Fruit fly (Drosophila melanogaster) whole organism, prepupa: ENCODE measurements around the gene Pino.

Source experiments
- Blimp-1 ChIP-seq: fragments of 200-800 bp; sonication (Bioruptor generic); optimal IDR thresholded peaks from 3 replicates; lab custom pipeline; 2017; ENCODE audit warnings: missing biosample characterization, missing genetic modification characterization, mild to moderate bottlenecking, moderate library complexity, missing genetic modification reagents
- CG10631 ChIP-seq: fragments of 200-800 bp; sonication (Bioruptor generic); optimal IDR thresholded peaks from 2 replicates; lab custom pipeline; 2016; ENCODE audit warnings: missing biosample characterization, missing genetic modification characterization
- CG11294 ChIP-seq: fragments of 200-800 bp; sonication (Bioruptor generic); IDR thresholded peaks from 2 replicates; pipeline ENCODE4 v1.3.6; 2022; ENCODE audit warnings: missing biosample characterization, missing genetic modification characterization
- CG11902 ChIP-seq: fragments of 200-800 bp; sonication (Bioruptor generic); optimal IDR thresholded peaks from 3 replicates; lab custom pipeline; 2016; ENCODE audit warnings: missing biosample characterization, missing genetic modification characterization
- CG16779 ChIP-seq: fragments of 200-800 bp; sonication (Bioruptor generic); optimal IDR thresholded peaks from 3 replicates; lab custom pipeline; 2017; ENCODE audit warnings: missing biosample characterization, mild to moderate bottlenecking, missing genetic modification characterization
- CG3032 ChIP-seq: fragments of 200-800 bp; optimal IDR thresholded peaks from 2 replicates; lab custom pipeline; 2019; ENCODE audit warnings: missing biosample characterization, mild to moderate bottlenecking, missing genetic modification characterization, moderate library complexity
- CG31627 ChIP-seq: fragments of 200-800 bp; sonication (Bioruptor generic); optimal IDR thresholded peaks from 3 replicates; lab custom pipeline; 2016; ENCODE audit warnings: missing biosample characterization, missing genetic modification characterization
- CG3919 ChIP-seq: fragments of 200-800 bp; sonication (Bioruptor generic); optimal IDR thresholded peaks from 3 replicates; lab custom pipeline; 2016; ENCODE audit warnings: missing biosample characterization, missing genetic modification characterization
- CG4318 ChIP-seq: fragments of 200-800 bp; sonication (Bioruptor generic); optimal IDR thresholded peaks from 3 replicates; lab custom pipeline; 2017; ENCODE audit warnings: missing biosample characterization, mild to moderate bottlenecking, missing genetic modification characterization
- CG6163 ChIP-seq: fragments of 200-800 bp; sonication (Bioruptor generic); IDR thresholded peaks from 3 replicates; pipeline ENCODE4 v1.3.6; 2022; ENCODE audit warnings: missing biosample characterization, missing genetic modification characterization
- CG6276 ChIP-seq: fragments of 200-800 bp; sonication (Bioruptor generic); optimal IDR thresholded peaks from 2 replicates; lab custom pipeline; 2017; ENCODE audit warnings: missing biosample characterization, mild to moderate bottlenecking, missing genetic modification characterization
- CG6792 ChIP-seq: fragments of 200-800 bp; sonication (Bioruptor generic); optimal IDR thresholded peaks from 3 replicates; lab custom pipeline; 2016; ENCODE audit warnings: missing biosample characterization, missing genetic modification characterization
- CG6808 ChIP-seq: fragments of 200-800 bp; sonication (Bioruptor generic); optimal IDR thresholded peaks from 3 replicates; lab custom pipeline; 2017; ENCODE audit warnings: missing biosample characterization, missing genetic modification characterization, mild to moderate bottlenecking, moderate library complexity, missing genetic modification reagents
- CG6854 ChIP-seq: fragments of 200-800 bp; sonication (Bioruptor generic); optimal IDR thresholded peaks from 2 replicates; lab custom pipeline; 2017; ENCODE audit warnings: missing biosample characterization, mild to moderate bottlenecking, missing genetic modification characterization
- CG7368 ChIP-seq: fragments of 200-800 bp; sonication (Bioruptor generic); optimal IDR thresholded peaks from 3 replicates; lab custom pipeline; 2016; ENCODE audit warnings: missing biosample characterization, missing genetic modification characterization
- CG8119 ChIP-seq: fragments of 200-800 bp; sonication (Bioruptor generic); IDR thresholded peaks from 3 replicates; pipeline ENCODE4 v1.3.6; 2022; ENCODE audit warnings: missing biosample characterization, missing genetic modification characterization
- CG8319 ChIP-seq: fragments of 200-800 bp; sonication (Bioruptor generic); optimal IDR thresholded peaks from 3 replicates; lab custom pipeline; 2016; ENCODE audit warnings: missing biosample characterization, missing genetic modification characterization
- CG8632 ChIP-seq: fragments of 200-800 bp; sonication (Bioruptor generic); optimal IDR thresholded peaks from 3 replicates; lab custom pipeline; 2016; ENCODE audit warnings: missing biosample characterization, missing genetic modification characterization
- Eip75B ChIP-seq: fragments of 200-800 bp; sonication (Bioruptor generic); optimal IDR thresholded peaks from 3 replicates; lab custom pipeline; 2016; ENCODE audit warnings: missing biosample characterization, missing genetic modification characterization
- Eip78C ChIP-seq: fragments of 200-800 bp; sonication (Bioruptor generic); peaks from one replicate; lab custom pipeline; 2016; ENCODE audit warnings: missing biosample characterization, missing genetic modification characterization
- Eip93F ChIP-seq: fragments of 200-800 bp; sonication (Bioruptor generic); optimal IDR thresholded peaks from 2 replicates; lab custom pipeline; 2016; ENCODE audit warnings: missing biosample characterization, mild to moderate bottlenecking, missing genetic modification characterization
- Ets21C ChIP-seq: fragments of 200-800 bp; sonication (Bioruptor generic); optimal IDR thresholded peaks from 3 replicates; lab custom pipeline; 2016; ENCODE audit warnings: missing biosample characterization, missing genetic modification characterization
- Ets96B ChIP-seq: fragments of 200-800 bp; optimal IDR thresholded peaks from 2 replicates; lab custom pipeline; 2019; ENCODE audit warnings: missing biosample characterization, mild to moderate bottlenecking, missing genetic modification characterization, moderate library complexity
- Gug ChIP-seq: fragments of 200-800 bp; sonication (Bioruptor generic); IDR thresholded peaks from 2 replicates; pipeline ENCODE4 v1.3.6; 2022; ENCODE audit warnings: missing biosample characterization, missing genetic modification characterization
- Hr38 ChIP-seq: sonication (Bioruptor generic); optimal IDR thresholded peaks from 2 replicates; lab custom pipeline; 2016; ENCODE audit warnings: missing biosample characterization, missing genetic modification characterization
- Hr39 ChIP-seq: fragments of 200-800 bp; sonication (Bioruptor generic); optimal IDR thresholded peaks from 2 replicates; lab custom pipeline; 2016; ENCODE audit warnings: missing biosample characterization, missing genetic modification characterization
- Hr4 ChIP-seq: fragments of 200-800 bp; sonication (Bioruptor generic); optimal IDR thresholded peaks from 3 replicates; lab custom pipeline; 2016; ENCODE audit warnings: missing biosample characterization, missing genetic modification characterization
- Lpt ChIP-seq: fragments of 200-800 bp; sonication (Bioruptor generic); optimal IDR thresholded peaks from 3 replicates; lab custom pipeline; 2016; ENCODE audit warnings: missing biosample characterization, missing genetic modification characterization
- Met ChIP-seq: fragments of 200-800 bp; sonication (Bioruptor generic); optimal IDR thresholded peaks from 3 replicates; lab custom pipeline; 2016; ENCODE audit warnings: missing biosample characterization, missing genetic modification characterization
- OdsH ChIP-seq: fragments of 200-800 bp; sonication (Bioruptor generic); optimal IDR thresholded peaks from 3 replicates; lab custom pipeline; 2016; ENCODE audit warnings: missing biosample characterization, missing genetic modification characterization
- Smox ChIP-seq: fragments of 200-800 bp; sonication (Bioruptor generic); optimal IDR thresholded peaks from 3 replicates; lab custom pipeline; 2016; ENCODE audit warnings: missing biosample characterization, missing genetic modification characterization
- Sox15 ChIP-seq: fragments of 200-800 bp; sonication (Bioruptor generic); optimal IDR thresholded peaks from 3 replicates; lab custom pipeline; 2016; ENCODE audit warnings: missing biosample characterization, missing genetic modification characterization
- achi ChIP-seq: fragments of 200-800 bp; sonication (Bioruptor generic); optimal IDR thresholded peaks from 3 replicates; lab custom pipeline; 2016; ENCODE audit warnings: missing biosample characterization, missing genetic modification characterization
- dac ChIP-seq: fragments of 200-800 bp; sonication (Bioruptor generic); optimal IDR thresholded peaks from 2 replicates; lab custom pipeline; 2017; ENCODE audit warnings: missing biosample characterization, mild to moderate bottlenecking, missing genetic modification characterization
- dsx ChIP-seq: fragments of 200-800 bp; optimal IDR thresholded peaks from 3 replicates; lab custom pipeline; 2019; ENCODE audit warnings: missing biosample characterization, mild to moderate bottlenecking, missing genetic modification characterization, moderate library complexity; ENCODE audit not compliant: poor library complexity, severe bottlenecking
- eg ChIP-seq: fragments of 200-800 bp; sonication (Bioruptor generic); IDR thresholded peaks from 3 replicates; pipeline ENCODE4 v1.3.6; 2022; ENCODE audit warnings: missing biosample characterization, missing genetic modification characterization
- fd59A ChIP-seq: fragments of 200-800 bp; sonication (Bioruptor generic); optimal IDR thresholded peaks from 2 replicates; lab custom pipeline; 2017; ENCODE audit warnings: missing biosample characterization, mild to moderate bottlenecking, missing genetic modification characterization, missing genetic modification reagents
- fd85E ChIP-seq: fragments of 200-800 bp; sonication (Bioruptor generic); optimal IDR thresholded peaks from 3 replicates; lab custom pipeline; 2016; ENCODE audit warnings: missing biosample characterization, missing genetic modification characterization
- lz ChIP-seq: fragments of 200-800 bp; sonication (Bioruptor generic); optimal IDR thresholded peaks from 3 replicates; lab custom pipeline; 2016; ENCODE audit warnings: missing biosample characterization, missing genetic modification characterization
- net ChIP-seq: fragments of 200-800 bp; sonication (Bioruptor generic); optimal IDR thresholded peaks from 3 replicates; lab custom pipeline; 2016; ENCODE audit warnings: missing biosample characterization, missing genetic modification characterization
- spab ChIP-seq: fragments of 200-800 bp; sonication (Bioruptor generic); optimal IDR thresholded peaks from 2 replicates; lab custom pipeline; 2017; ENCODE audit warnings: missing biosample characterization, mild to moderate bottlenecking, missing genetic modification characterization, missing genetic modification reagents
- ss ChIP-seq, 2 experiments: fragments of 200-800 bp; sonication (Bioruptor generic); optimal IDR thresholded peaks; 2 replicates in 1 of 2; 3 replicates in 1 of 2; lab custom pipeline; 2017 to 2018; ENCODE audit warnings: mild to moderate bottlenecking in 2 of 2, missing biosample characterization in 2 of 2, missing genetic modification characterization in 2 of 2, moderate library complexity in 1 of 2
- svp ChIP-seq: fragments of 200-800 bp; sonication (Bioruptor generic); peaks from one replicate; lab custom pipeline; 2016; ENCODE audit warnings: missing biosample characterization, missing genetic modification characterization
- topi ChIP-seq: fragments of 200-800 bp; sonication (Bioruptor generic); optimal IDR thresholded peaks from 3 replicates; lab custom pipeline; 2016; ENCODE audit warnings: missing biosample characterization, missing genetic modification characterization
- vri ChIP-seq: fragments of 200-800 bp; sonication (Bioruptor generic); optimal IDR thresholded peaks from 3 replicates; lab custom pipeline; 2016; ENCODE audit warnings: missing biosample characterization, mild to moderate bottlenecking, missing genetic modification characterization

The Pino gene

dm6 chr2L:1142730-1143281, 14.1 kb upstream of the Pino start, which contains the start of gene MFS3 (continued):
- TF ChIP-seq spab (GFP tag; lab: Kevin White, UChicago) (no peak), CG3032 (no peak), ss (GFP tag; optimal IDR thresholded peaks at IDR 0.05; lab: Kevin White, UChicago) (peak; percentile 2 to 52), CG8319 (GFP tag; lab: Kevin White, UChicago) (no peak), CG11294 (GFP tag; lab: Robert Waterston, UW) (no peak), topi (GFP tag; lab: Kevin White, UChicago) (no peak), fd85E (GFP tag; lab: Kevin White, UChicago) (peak; percentile 34), Ets96B (no peak), CG6854 (peak; percentile 58), Lpt (GFP tag; lab: Kevin White, UChicago) (no peak), CG8632 (GFP tag; lab: Kevin White, UChicago) (no peak), Gug (GFP tag; lab: Robert Waterston, UW) (no peak), fd59A (GFP tag; lab: Kevin White, UChicago) (no peak), CG6163 (GFP tag; lab: Robert Waterston, UW) (peak; percentile 23; the same call in 1 of the 3 replicates), svp (GFP tag; lab: Kevin White, UChicago) (peak; percentile 68), CG7368 (GFP tag; lab: Kevin White, UChicago) (no peak), lz (GFP tag; lab: Kevin White, UChicago) (no peak), net (peak; percentile 19), CG6276 (GFP tag; lab: Kevin White, UChicago) (peak; percentile 89), Met (peak; percentile 28), vri (GFP tag; lab: Kevin White, UChicago) (peak; percentile 48), achi (GFP tag; lab: Kevin White, UChicago) (no peak), Blimp-1 (GFP tag; lab: Kevin White, UChicago) (no peak), dac (no peak), Hr38 (GFP tag; lab: Kevin White, UChicago) (no peak), CG31627 (GFP tag; lab: Kevin White, UChicago) (no peak)

- no peak for TF ChIP-seq Hr4
- no peak for TF ChIP-seq Hr38 (GFP tag; lab: Kevin White, UChicago)
- TF ChIP-seq CG6854, result no peak
- TF ChIP-seq CG8119 (GFP tag; lab: Robert Waterston, UW), result no peak
- no peak for TF ChIP-seq Smox (GFP tag; lab: Kevin White, UChicago)
- TF ChIP-seq Eip78C (GFP tag; lab: Kevin White, UChicago), result no peak
- TF ChIP-seq CG11294 (GFP tag; lab: Robert Waterston, UW), result no peak
These were observed 8.2 kb upstream of the Pino start for dm6 chr2L:1136993-1137392.

- TF ChIP-seq CG7368 (GFP tag; lab: Kevin White, UChicago) (no peak), net (no peak), Eip75B (GFP tag; lab: Kevin White, UChicago) (no peak), CG11902 (GFP tag; lab: Kevin White, UChicago) (no peak), OdsH (peak; percentile 28), CG10631 (GFP tag; lab: Kevin White, UChicago) (peak; percentile 37), Hr38 (GFP tag; lab: Kevin White, UChicago) (no peak), CG11294 (GFP tag; lab: Robert Waterston, UW) (no peak), CG3032 (no peak), Blimp-1 (GFP tag; lab: Kevin White, UChicago) (no peak), Ets96B (peak; percentile 28), eg (GFP tag; lab: Robert Waterston, UW) (0 out of 3 replicates have a peak, but pooled peaks have one; percentile 30), CG8119 (GFP tag; lab: Robert Waterston, UW) (peak; percentile 43; the same call in 1 of the 3 replicates), fd85E (GFP tag; lab: Kevin White, UChicago) (no peak), spab (GFP tag; lab: Kevin White, UChicago) (no peak), Hr39 (no peak), CG6163 (GFP tag; lab: Robert Waterston, UW) (no peak), topi (GFP tag; lab: Kevin White, UChicago) (no peak), Eip78C (GFP tag; lab: Kevin White, UChicago) (peak; percentile 51), CG3919 (no peak), CG8319 (GFP tag; lab: Kevin White, UChicago) (no peak), achi (GFP tag; lab: Kevin White, UChicago) (peak; percentile 25), Ets21C (GFP tag; lab: Kevin White, UChicago) (no peak), fd59A (GFP tag; lab: Kevin White, UChicago) (no peak), CG16779 (no peak), dac (no peak), ss (GFP tag; optimal IDR thresholded peaks at IDR 0.05; lab: Kevin White, UChicago) (no peak), CG4318 (GFP tag; lab: Kevin White, UChicago) (no peak), Gug (GFP tag; lab: Robert Waterston, UW) (no peak), CG6808 (no peak), vri (GFP tag; lab: Kevin White, UChicago) (no peak), Eip93F (GFP tag; lab: Kevin White, UChicago) (no peak), CG6792 (no peak), Sox15 (no peak), dsx (no peak)
These were observed 6.7 kb upstream of the Pino start for dm6 chr2L:1135495-1135894.
